Fruit fly (Drosophila melanogaster) whole organism, prepupa: ENCODE measurements around the gene x16.

Experiments used
- CG10631 ChIP-seq: fragments of 200-800 bp; sonication (Bioruptor generic); optimal IDR thresholded peaks from 2 replicates; lab custom pipeline; 2016; ENCODE audit warnings: missing biosample characterization, missing genetic modification characterization
- CG1621 ChIP-seq: fragments of 200-800 bp; sonication (Bioruptor generic); optimal IDR thresholded peaks from 3 replicates; lab custom pipeline; 2018; ENCODE audit warnings: missing biosample characterization, mild to moderate bottlenecking, missing genetic modification characterization
- CG16779 ChIP-seq: fragments of 200-800 bp; sonication (Bioruptor generic); optimal IDR thresholded peaks from 3 replicates; lab custom pipeline; 2017; ENCODE audit warnings: missing biosample characterization, mild to moderate bottlenecking, missing genetic modification characterization
- CG8119 ChIP-seq: fragments of 200-800 bp; sonication (Bioruptor generic); IDR thresholded peaks from 3 replicates; pipeline ENCODE4 v1.3.6; 2022; ENCODE audit warnings: missing biosample characterization, missing genetic modification characterization
- Ets21C ChIP-seq: fragments of 200-800 bp; sonication (Bioruptor generic); optimal IDR thresholded peaks from 3 replicates; lab custom pipeline; 2016; ENCODE audit warnings: missing biosample characterization, missing genetic modification characterization
- net ChIP-seq: fragments of 200-800 bp; sonication (Bioruptor generic); optimal IDR thresholded peaks from 3 replicates; lab custom pipeline; 2016; ENCODE audit warnings: missing biosample characterization, missing genetic modification characterization

DNA sequence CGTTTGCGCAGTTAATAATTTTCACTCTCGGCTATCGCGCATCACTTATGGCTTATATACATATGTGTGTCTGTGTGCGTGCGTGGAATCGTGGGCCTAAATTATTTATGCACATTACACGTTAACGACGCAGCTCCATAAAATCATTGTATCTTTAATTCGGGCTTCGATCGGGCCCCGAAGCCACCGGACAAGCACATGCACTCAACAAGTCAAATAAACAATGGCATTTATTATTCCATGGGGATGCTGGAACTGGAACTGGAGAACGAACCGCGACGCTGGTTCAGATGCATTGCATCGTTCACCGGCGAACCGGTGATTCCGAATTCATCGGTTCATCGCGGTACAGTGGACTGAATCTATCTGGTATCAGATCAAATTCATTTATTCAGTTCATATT lies 28.5 kb upstream of the x16 start, which contains the start of gene ihog:
- TF ChIP-seq CG16779 (tag; lab: Kevin White, UChicago), result no peak
- TF ChIP-seq CG10631 (GFP tag; lab: Kevin White, UChicago), result no peak
- TF ChIP-seq CG8119 (GFP tag; lab: Robert Waterston, UW), result no peak
- no peak for TF ChIP-seq CG1621
- TF ChIP-seq net (GFP tag; lab: Kevin White, UChicago), result no peak
- no peak for TF ChIP-seq Ets21C
